Fruit fly (Drosophila melanogaster): ENCODE data around the gene Fum2.

Fum2 gene

dm6 chrX:6719968-6720367 lies 38.4 kb downstream of the Fum2 start (continued):
- TF ChIP-seq ap (GFP tag; IDR thresholded peaks at IDR 0.05) (no peak), tup (GFP tag; optimal IDR thresholded peaks at IDR 0.05) (no peak), NC2β (GFP tag; optimal IDR thresholded peaks at IDR 0.05) (no peak), sim (GFP tag; IDR thresholded peaks at IDR 0.05) (no peak), CG4424 (GFP tag; optimal IDR thresholded peaks at IDR 0.05) (no peak), CG1832 (GFP tag; optimal IDR thresholded peaks at IDR 0.05) (no peak), Ets97D (GFP tag; optimal IDR thresholded peaks at IDR 0.05) (no peak), ssp (GFP tag; IDR thresholded peaks at IDR 0.05) (no peak), Chrac-16 (GFP tag; optimal IDR thresholded peaks at IDR 0.05) (no peak), CG15269 (tag; optimal IDR thresholded peaks at IDR 0.05) (no peak), CG8089 (GFP tag; optimal IDR thresholded peaks at IDR 0.05) (no peak), CHES-1-like (GFP tag; optimal IDR thresholded peaks at IDR 0.05) (no peak), HLH54F (GFP tag; optimal IDR thresholded peaks at IDR 0.05) (no peak), luna (GFP tag; optimal IDR thresholded peaks at IDR 0.05) (no peak), CG18011 (GFP tag; optimal IDR thresholded peaks at IDR 0.05) (no peak), Bteb2 (GFP tag; optimal IDR thresholded peaks at IDR 0.05) (no peak), ab (GFP tag; optimal IDR thresholded peaks at IDR 0.05) (no peak), CG11723 (GFP tag; optimal IDR thresholded peaks at IDR 0.05) (no peak), Sry-δ (GFP tag; optimal IDR thresholded peaks at IDR 0.05) (no peak), CG4820 (GFP tag; optimal IDR thresholded peaks at IDR 0.05) (no peak), peb (GFP tag; IDR thresholded peaks at IDR 0.05) (no peak), Fer1 (GFP tag; optimal IDR thresholded peaks at IDR 0.05) (peak; percentile 39), dati (GFP tag; IDR thresholded peaks at IDR 0.05) (no peak), Scr (GFP tag; IDR thresholded peaks at IDR 0.05; ENCODE audit: partially characterized antibody) (no peak), Oli (tag; optimal IDR thresholded peaks at IDR 0.05) (no peak), ems (GFP tag; optimal IDR thresholded peaks at IDR 0.05) (no peak), Ssrp (tag; optimal IDR thresholded peaks at IDR 0.05) (no peak), CG9727 (GFP tag; optimal IDR thresholded peaks at IDR 0.05) (peak; percentile 13), grn (GFP tag; optimal IDR thresholded peaks at IDR 0.05) (no peak), slp2 (GFP tag; optimal IDR thresholded peaks at IDR 0.05) (no peak), Xbp1 (GFP tag; optimal IDR thresholded peaks at IDR 0.05) (no peak), CG12155 (GFP tag; optimal IDR thresholded peaks at IDR 0.05) (no peak), gsb (GFP tag; IDR thresholded peaks at IDR 0.05) (no peak), inv (GFP tag; IDR thresholded peaks at IDR 0.05; ENCODE audit: partially characterized antibody) (no peak), ci (GFP tag; IDR thresholded peaks at IDR 0.05) (0 out of 3 replicates have a peak, but pooled peaks have one; percentile 16), CG4328 (GFP tag; optimal IDR thresholded peaks at IDR 0.05) (peak; percentile 34), MESR4 (GFP tag; optimal IDR thresholded peaks at IDR 0.05) (no peak), Hr78 (GFP tag; optimal IDR thresholded peaks at IDR 0.05) (no peak), HmgD (GFP tag; optimal IDR thresholded peaks at IDR 0.05) (no peak), CG6765 (GFP tag; optimal IDR thresholded peaks at IDR 0.05) (no peak), CG11085 (GFP tag; IDR thresholded peaks at IDR 0.05) (no peak), ken (GFP tag; IDR thresholded peaks at IDR 0.05) (no peak), CG10959 (GFP tag; IDR thresholded peaks at IDR 0.05) (no peak), CG1647 (GFP tag; optimal IDR thresholded peaks at IDR 0.05) (no peak), Fer3 (tag; optimal IDR thresholded peaks at IDR 0.05) (peak; percentile 32), CG2202 (tag; optimal IDR thresholded peaks at IDR 0.05) (no peak), insv (GFP tag; optimal IDR thresholded peaks at IDR 0.05) (no peak), nau (GFP tag; optimal IDR thresholded peaks at IDR 0.05) (no peak), pfk (GFP tag; optimal IDR thresholded peaks at IDR 0.05) (peak; percentile 31), ato (GFP tag; IDR thresholded peaks at IDR 0.05; ENCODE audit: partially characterized antibody) (no peak), CG8290 (GFP tag; optimal IDR thresholded peaks at IDR 0.05) (no peak), CG8290 (tag; optimal IDR thresholded peaks at IDR 0.05) (peak in 1 of 2 experiments; percentile 1)
